Worm (Caenorhabditis elegans) whole organism, L4 larva: ENCODE results near the gene F35G12.7.

ENCODE experiments used
- R02D3.7 ChIP-seq: fragments of 150-350 bp; sonication (generic microtip); optimal IDR thresholded peaks from 3 replicates; lab custom pipeline; 2014; ENCODE audit warnings: missing biosample characterization, missing genetic modification characterization
- Y105C5A.15 ChIP-seq: fragments of 200-800 bp; sonication (Bioruptor generic); IDR thresholded peaks from 2 replicates; pipeline ENCODE4 v1.3.6; 2022; ENCODE audit warnings: missing genetic modification characterization, missing compliant biosample characterization
- ZK546.5 ChIP-seq, 2 experiments: sonication (generic microtip); optimal IDR thresholded peaks; 2 replicates each; lab custom pipeline; 2017; ENCODE audit warnings: missing biosample characterization in 2 of 2, missing genetic modification characterization in 2 of 2
- ama-1 ChIP-seq: fragments of 150-350 bp; optimal IDR thresholded peaks from 2 replicates; lab custom pipeline; 2014; ENCODE audit warnings: inconsistent platforms, mixed read lengths
- daf-12 ChIP-seq: fragments of 150-350 bp; optimal IDR thresholded peaks from 2 replicates; lab custom pipeline; 2014; ENCODE audit warnings: missing biosample characterization, missing genetic modification reagents, missing genetic modification characterization
- lin-15B ChIP-seq: fragments of 150-350 bp; sonication (generic microtip); optimal IDR thresholded peaks from 3 replicates; lab custom pipeline; 2014; ENCODE audit warnings: missing biosample characterization, missing genetic modification characterization
- lin-39 ChIP-seq: fragments of 150-350 bp; optimal IDR thresholded peaks from 2 replicates; lab custom pipeline; 2014; ENCODE audit warnings: missing biosample characterization, missing genetic modification reagents, missing genetic modification characterization
- lsy-2 ChIP-seq, 2 experiments: fragments of 150-350 bp in 1 of 2; sonication (generic microtip) in 1 of 2; optimal IDR thresholded peaks; 2 replicates each; lab custom pipeline; 2014 to 2017; ENCODE audit warnings: missing biosample characterization in 2 of 2, missing genetic modification characterization in 2 of 2
- nhr-102 ChIP-seq: sonication (generic microtip); optimal IDR thresholded peaks from 2 replicates; lab custom pipeline; 2016; ENCODE audit warnings: mild to moderate bottlenecking, missing genetic modification characterization, moderate library complexity, missing compliant biosample characterization
- nhr-28 ChIP-seq: fragments of 150-350 bp; optimal IDR thresholded peaks from 2 replicates; lab custom pipeline; 2014; ENCODE audit warnings: missing biosample characterization, missing genetic modification characterization
- unc-62 ChIP-seq, 3 experiments: fragments of 150-350 bp in 1 of 3; sonication (generic microtip); optimal IDR thresholded peaks in 2 of 3; peaks in 1 of 3; 1 replicate in 1 of 3; 2 replicates in 2 of 3; lab custom pipeline; 2014 to 2017; ENCODE audit warnings: missing biosample characterization in 3 of 3, missing genetic modification characterization in 3 of 3, missing genetic modification reagents in 3 of 3, missing genotype in 1 of 3

- TF ChIP-seq Y105C5A.15 (GFP tag; lab: Robert Waterston, UW), result no peak
- TF ChIP-seq lsy-2 (tag; optimal IDR thresholded peaks at IDR 0.05; lab: Kevin White, UChicago), result no peak
- no peak for TF ChIP-seq daf-12 (tag; lab: Kevin White, UChicago)
- no peak for TF ChIP-seq lin-15B (tag; lab: Kevin White, UChicago)
- TF ChIP-seq unc-62 (GFP tag; optimal IDR thresholded peaks at IDR 0.05 in 1 of 2; lab: Kevin White, UChicago), result no peak
- TF ChIP-seq unc-62 (tag; optimal IDR thresholded peaks at IDR 0.05; lab: Kevin White, UChicago), result no peak
- no peak for TF ChIP-seq nhr-102 (tag; lab: Kevin White, UChicago)
- no peak for TF ChIP-seq ZK546.5 (tag; optimal IDR thresholded peaks at IDR 0.05; lab: Kevin White, UChicago)
- no peak for TF ChIP-seq ama-1 (lab: Kevin White, UChicago)
- no peak for TF ChIP-seq nhr-28
- no peak for TF ChIP-seq lin-39 (tag; lab: Kevin White, UChicago)
- no peak for TF ChIP-seq R02D3.7 (tag; lab: Kevin White, UChicago)
Measured at ce11 chrIII:4544959-4545358, 42.2 kb downstream of the F35G12.7 start, which contains the start of gene M88.3.
